Fruit fly (Drosophila melanogaster): ENCODE measurements around the gene CG5039.

CG5039 gene

dm6 chr3R:25637294-25638174 lies 40.9 kb upstream of the CG5039 start, which contains the start of gene jigr1 (continued):
- TF ChIP-seq amos (GFP tag; IDR thresholded peaks at IDR 0.05; ENCODE audit: partially characterized antibody) (no peak), fd96Cb (tag; optimal IDR thresholded peaks at IDR 0.05) (peak; percentile 39), zfh1 (GFP tag; IDR thresholded peaks at IDR 0.05) (peak; percentile 60; the same call in 1 of the 3 replicates), dysf (GFP tag; IDR thresholded peaks at IDR 0.05) (peak; percentile 8; the same call in 1 of the 3 replicates), caup (GFP tag; optimal IDR thresholded peaks at IDR 0.05; ENCODE audit: severe bottlenecking) (no peak), Nf-YA (GFP tag; IDR thresholded peaks at IDR 0.05) (no peak), CG9437 (GFP tag; optimal IDR thresholded peaks at IDR 0.05) (no peak), otp (GFP tag; IDR thresholded peaks at IDR 0.05) (no peak), CG7745 (tag; optimal IDR thresholded peaks at IDR 0.05) (no peak), CG1832 (GFP tag; optimal IDR thresholded peaks at IDR 0.05) (no peak), Fer1 (GFP tag; optimal IDR thresholded peaks at IDR 0.05) (no peak), CG4360 (GFP tag; IDR thresholded peaks at IDR 0.05) (no peak), Dll (GFP tag; IDR thresholded peaks at IDR 0.05; ENCODE audit: partially characterized antibody) (no peak), gce (GFP tag; IDR thresholded peaks at IDR 0.05) (no peak), dati (GFP tag; IDR thresholded peaks at IDR 0.05) (no peak), fd3F (GFP tag; optimal IDR thresholded peaks at IDR 0.05) (no peak), gem (tag; optimal IDR thresholded peaks at IDR 0.05) (peak; percentile 67), knrl (GFP tag; IDR thresholded peaks at IDR 0.05; ENCODE audit: partially characterized antibody) (no peak), yki (optimal IDR thresholded peaks at IDR 0.05) (no peak), tin (GFP tag; optimal IDR thresholded peaks at IDR 0.05) (peak; percentile 5), CG4617 (GFP tag; optimal IDR thresholded peaks at IDR 0.05; ENCODE audit: borderline replicate concordance) (no peak), Nf-YC (tag; optimal IDR thresholded peaks at IDR 0.05) (no peak), tgo (GFP tag; IDR thresholded peaks at IDR 0.05) (no peak), CTCF (GFP tag; optimal IDR thresholded peaks at IDR 0.05) (no peak), CG14014 (GFP tag; IDR thresholded peaks at IDR 0.05) (no peak), hth (optimal IDR thresholded peaks at IDR 0.05) (no peak), row (GFP tag; IDR thresholded peaks at IDR 0.05) (peak; percentile 86), vvl (GFP tag; IDR thresholded peaks at IDR 0.05) (no peak), Aef1 (GFP tag; IDR thresholded peaks at IDR 0.05) (no peak), Dek (tag; optimal IDR thresholded peaks at IDR 0.05) (no peak), wdn (GFP tag; IDR thresholded peaks at IDR 0.05) (no peak), CG8388 (GFP tag; optimal IDR thresholded peaks at IDR 0.05) (peak; percentile 37), disco-r (GFP tag; optimal IDR thresholded peaks at IDR 0.05) (no peak), zen2 (GFP tag; IDR thresholded peaks at IDR 0.05; ENCODE audit: partially characterized antibody) (no peak), twi (tag; optimal IDR thresholded peaks at IDR 0.05) (peak; percentile 33), CG5953 (GFP tag; IDR thresholded peaks at IDR 0.05) (no peak), Atf6 (GFP tag; IDR thresholded peaks at IDR 0.05) (no peak), CG5245 (GFP tag; optimal IDR thresholded peaks at IDR 0.05) (no peak), CG1529 (GFP tag; optimal IDR thresholded peaks at IDR 0.05) (no peak), D19A (tag; optimal IDR thresholded peaks at IDR 0.05) (peak; percentile 96), Ets97D (GFP tag; optimal IDR thresholded peaks at IDR 0.05) (no peak), CG1647 (GFP tag; optimal IDR thresholded peaks at IDR 0.05) (no peak), CG13296 (GFP tag; optimal IDR thresholded peaks at IDR 0.05) (no peak), Abd-B (GFP tag; optimal IDR thresholded peaks at IDR 0.05) (no peak), CG3838 (GFP tag; optimal IDR thresholded peaks at IDR 0.05) (no peak), CG4707 (GFP tag; optimal IDR thresholded peaks at IDR 0.05) (no peak), CG17328 (GFP tag; IDR thresholded peaks at IDR 0.05) (peak; percentile 49; the same call in 1 of the 2 replicates), CG1602 (GFP tag; optimal IDR thresholded peaks at IDR 0.05) (peak; percentile 47), Bteb2 (GFP tag; optimal IDR thresholded peaks at IDR 0.05) (no peak), CG8089 (GFP tag; optimal IDR thresholded peaks at IDR 0.05) (no peak), crol (GFP tag; IDR thresholded peaks at IDR 0.05) (no peak)

All from whole organism, embryonic.